Fruit fly (Drosophila melanogaster) whole organism, prepupa: Measurements from ENCODE around the gene me31B.
A peak's percentile ranks its signal among the peaks of the same experiment; 100 is the strongest.

Experiments
- CG31627 ChIP-seq: fragments of 200-800 bp; sonication (Bioruptor generic); optimal IDR thresholded peaks from 3 replicates; lab custom pipeline; 2016; ENCODE audit warnings: missing biosample characterization, missing genetic modification characterization
- Eip78C ChIP-seq: fragments of 200-800 bp; sonication (Bioruptor generic); peaks from one replicate; lab custom pipeline; 2016; ENCODE audit warnings: missing biosample characterization, missing genetic modification characterization
- Ets21C ChIP-seq: fragments of 200-800 bp; sonication (Bioruptor generic); optimal IDR thresholded peaks from 3 replicates; lab custom pipeline; 2016; ENCODE audit warnings: missing biosample characterization, missing genetic modification characterization
- Hr39 ChIP-seq: fragments of 200-800 bp; sonication (Bioruptor generic); optimal IDR thresholded peaks from 2 replicates; lab custom pipeline; 2016; ENCODE audit warnings: missing biosample characterization, missing genetic modification characterization
- OdsH ChIP-seq: fragments of 200-800 bp; sonication (Bioruptor generic); optimal IDR thresholded peaks from 3 replicates; lab custom pipeline; 2016; ENCODE audit warnings: missing biosample characterization, missing genetic modification characterization
- Sox102F ChIP-seq: fragments of 200-800 bp; sonication (Bioruptor generic); optimal IDR thresholded peaks from 2 replicates; lab custom pipeline; 2016; ENCODE audit warnings: missing biosample characterization, mild to moderate bottlenecking, missing genetic modification characterization
- achi ChIP-seq: fragments of 200-800 bp; sonication (Bioruptor generic); optimal IDR thresholded peaks from 3 replicates; lab custom pipeline; 2016; ENCODE audit warnings: missing biosample characterization, missing genetic modification characterization
- dsx ChIP-seq: fragments of 200-800 bp; optimal IDR thresholded peaks from 3 replicates; lab custom pipeline; 2019; ENCODE audit warnings: missing biosample characterization, mild to moderate bottlenecking, missing genetic modification characterization, moderate library complexity; ENCODE audit not compliant: poor library complexity, severe bottlenecking
- ss ChIP-seq, 2 experiments: fragments of 200-800 bp; sonication (Bioruptor generic); optimal IDR thresholded peaks; 2 replicates in 1 of 2; 3 replicates in 1 of 2; lab custom pipeline; 2017 to 2018; ENCODE audit warnings: mild to moderate bottlenecking in 2 of 2, missing biosample characterization in 2 of 2, missing genetic modification characterization in 2 of 2, moderate library complexity in 1 of 2
- vri ChIP-seq: fragments of 200-800 bp; sonication (Bioruptor generic); optimal IDR thresholded peaks from 3 replicates; lab custom pipeline; 2016; ENCODE audit warnings: missing biosample characterization, mild to moderate bottlenecking, missing genetic modification characterization

- TF ChIP-seq Hr39, result peak; percentile 93
- no peak for TF ChIP-seq dsx
- peak; percentile 94 for TF ChIP-seq Sox102F (GFP tag; lab: Kevin White, UChicago)
- TF ChIP-seq achi, result peak; percentile 100
- peak; percentile 98 for TF ChIP-seq vri (GFP tag; lab: Kevin White, UChicago)
- peak; percentile 96 for TF ChIP-seq OdsH (GFP tag; lab: Kevin White, UChicago)
- peak; percentile 96 for TF ChIP-seq CG31627 (GFP tag; lab: Kevin White, UChicago)
- TF ChIP-seq Ets21C, result peak; percentile 84
- TF ChIP-seq ss (GFP tag; optimal IDR thresholded peaks at IDR 0.05; lab: Kevin White, UChicago), result peak; percentile 81 to 94
- TF ChIP-seq Eip78C (GFP tag; lab: Kevin White, UChicago), result peak; percentile 95
Measured at dm6 chr2L:10200847-10201246, 38.3 kb upstream of the me31B start, which contains the start of the genes Ripalpha and RpL7.
